Worm (Caenorhabditis elegans) whole organism, late embryonic: ENCODE results near the gene H37A05.4.

Experiments used
- C38D4.7 ChIP-seq: fragments of 200-800 bp; sonication (Bioruptor generic); optimal IDR thresholded peaks from 2 replicates; lab custom pipeline; 2018; ENCODE audit warnings: mild to moderate bottlenecking, missing genetic modification characterization, moderate library complexity, missing compliant biosample characterization
- K02D7.2 ChIP-seq: sonication (generic microtip); optimal IDR thresholded peaks from 2 replicates; lab custom pipeline; 2017; ENCODE audit warnings: mild to moderate bottlenecking, missing genetic modification characterization, missing compliant biosample characterization
- T23F11.4 ChIP-seq: fragments of 200-800 bp; sonication (Bioruptor generic); optimal IDR thresholded peaks from 2 replicates; lab custom pipeline; 2018; ENCODE audit warnings: mild to moderate bottlenecking, missing genetic modification characterization, missing compliant biosample characterization
- Y22D7AL.16 ChIP-seq: sonication (generic microtip); optimal IDR thresholded peaks from 2 replicates; lab custom pipeline; 2016; ENCODE audit warnings: missing genetic modification characterization, missing compliant biosample characterization
- ama-1 ChIP-seq: fragments of 150-350 bp; optimal IDR thresholded peaks from 2 replicates; lab custom pipeline; 2014
- ceh-14 ChIP-seq: sonication (generic microtip); optimal IDR thresholded peaks from 2 replicates; lab custom pipeline; 2016; ENCODE audit warnings: missing genotype, missing genetic modification characterization, missing compliant biosample characterization
- ceh-19 ChIP-seq: fragments of 200-800 bp; sonication (Bioruptor generic); optimal IDR thresholded peaks from 2 replicates; lab custom pipeline; 2018; ENCODE audit warnings: mild to moderate bottlenecking, missing genetic modification characterization, missing compliant biosample characterization
- ceh-2 ChIP-seq: sonication (generic microtip); optimal IDR thresholded peaks from 2 replicates; lab custom pipeline; 2016; ENCODE audit warnings: missing genotype, missing genetic modification characterization, missing compliant biosample characterization
- ceh-22 ChIP-seq: sonication (generic microtip); optimal IDR thresholded peaks from 2 replicates; lab custom pipeline; 2017; ENCODE audit warnings: missing biosample characterization, missing genetic modification characterization
- ceh-24 ChIP-seq: sonication (generic microtip); optimal IDR thresholded peaks from 2 replicates; lab custom pipeline; 2016; ENCODE audit warnings: mild to moderate bottlenecking, missing genetic modification characterization, missing compliant biosample characterization
- ceh-34 ChIP-seq: sonication (generic microtip); optimal IDR thresholded peaks from 2 replicates; lab custom pipeline; 2016; ENCODE audit warnings: mild to moderate bottlenecking, missing genetic modification characterization, missing compliant biosample characterization
- ceh-45 ChIP-seq: fragments of 200-800 bp; sonication (Bioruptor generic); IDR thresholded peaks from 2 replicates; pipeline ENCODE4 v1.3.6; 2022; ENCODE audit warnings: missing genetic modification reagents, missing genetic modification characterization, missing compliant biosample characterization
- ceh-9 ChIP-seq: sonication (generic microtip); optimal IDR thresholded peaks from 2 replicates; lab custom pipeline; 2016; ENCODE audit warnings: mild to moderate bottlenecking, missing genetic modification characterization, inconsistent platforms, missing compliant biosample characterization
- dmd-4 ChIP-seq: sonication (generic microtip); optimal IDR thresholded peaks from 2 replicates; lab custom pipeline; 2016; ENCODE audit warnings: borderline replicate concordance, missing genetic modification characterization, missing compliant biosample characterization
- elt-2 ChIP-seq: sonication (generic microtip); optimal IDR thresholded peaks from 2 replicates; lab custom pipeline; 2016; ENCODE audit warnings: missing genetic modification reagents, missing genetic modification characterization, missing compliant biosample characterization
- eyg-1 ChIP-seq: sonication (generic microtip); optimal IDR thresholded peaks from 2 replicates; lab custom pipeline; 2016; ENCODE audit warnings: missing genotype, missing genetic modification characterization, missing compliant biosample characterization
- fkh-10 ChIP-seq: fragments of 150-350 bp; optimal IDR thresholded peaks from 2 replicates; lab custom pipeline; 2014; ENCODE audit warnings: missing biosample characterization, missing genetic modification reagents, missing genetic modification characterization
- gmeb-2 ChIP-seq: sonication (generic microtip); optimal IDR thresholded peaks from 2 replicates; lab custom pipeline; 2016; ENCODE audit warnings: missing genetic modification characterization, inconsistent platforms, missing compliant biosample characterization
- hlh-15 ChIP-seq: sonication (generic microtip); optimal IDR thresholded peaks from 2 replicates; lab custom pipeline; 2016; ENCODE audit warnings: missing genetic modification characterization, missing compliant biosample characterization
- hlh-6 ChIP-seq: sonication (generic microtip); optimal IDR thresholded peaks from 2 replicates; lab custom pipeline; 2016; ENCODE audit warnings: missing genotype, missing genetic modification characterization, missing compliant biosample characterization
- lin-11 ChIP-seq: fragments of 200-800 bp; sonication (Bioruptor generic); optimal IDR thresholded peaks from 2 replicates; lab custom pipeline; 2018; ENCODE audit warnings: mild to moderate bottlenecking, missing genetic modification characterization, missing compliant biosample characterization
- pag-3 ChIP-seq: sonication (generic microtip); optimal IDR thresholded peaks from 2 replicates; lab custom pipeline; 2016; ENCODE audit warnings: missing compliant biosample characterization, missing genetic modification characterization, borderline replicate concordance
- pax-1 ChIP-seq: fragments of 150-350 bp; optimal IDR thresholded peaks from 2 replicates; lab custom pipeline; 2014; ENCODE audit warnings: missing biosample characterization, missing genetic modification characterization
- pha-4 ChIP-seq: fragments of 150-350 bp; optimal IDR thresholded peaks from 2 replicates; lab custom pipeline; 2018; ENCODE audit warnings: missing biosample characterization, missing genetic modification reagents, missing genetic modification characterization
- pqm-1 ChIP-seq: sonication (generic microtip); optimal IDR thresholded peaks from 2 replicates; lab custom pipeline; 2016; ENCODE audit warnings: missing genetic modification characterization, missing compliant biosample characterization
- pros-1 ChIP-seq: fragments of 150-350 bp; optimal IDR thresholded peaks from 2 replicates; lab custom pipeline; 2014; ENCODE audit warnings: missing biosample characterization, missing genetic modification reagents, missing genetic modification characterization
- ref-2 ChIP-seq: sonication (generic microtip); optimal IDR thresholded peaks from 2 replicates; lab custom pipeline; 2016; ENCODE audit warnings: missing genetic modification characterization, missing compliant biosample characterization
- sox-2 ChIP-seq: fragments of 200-800 bp; sonication (Bioruptor generic); IDR thresholded peaks from 2 replicates; pipeline ENCODE4 v1.3.6; 2022; ENCODE audit warnings: missing genetic modification reagents, missing genetic modification characterization, missing compliant biosample characterization
- syd-9 ChIP-seq: sonication (generic microtip); optimal IDR thresholded peaks from 2 replicates; lab custom pipeline; 2016; ENCODE audit warnings: mild to moderate bottlenecking, missing genetic modification characterization, moderate library complexity, missing compliant biosample characterization
- ttx-3 ChIP-seq: sonication (generic microtip); optimal IDR thresholded peaks from 2 replicates; lab custom pipeline; 2016; ENCODE audit warnings: missing genetic modification reagents, missing genetic modification characterization, missing compliant biosample characterization
- unc-42 ChIP-seq: sonication (generic microtip); optimal IDR thresholded peaks from 2 replicates; lab custom pipeline; 2016; ENCODE audit warnings: missing genotype, missing genetic modification characterization, missing compliant biosample characterization
- unc-86 ChIP-seq: sonication (generic microtip); optimal IDR thresholded peaks from 2 replicates; lab custom pipeline; 2016; ENCODE audit warnings: missing genetic modification characterization, missing compliant biosample characterization
- ztf-16 ChIP-seq: sonication (generic microtip); optimal IDR thresholded peaks from 2 replicates; lab custom pipeline; 2017; ENCODE audit warnings: missing genetic modification characterization, missing compliant biosample characterization

H37A05.4 gene

DNA sequence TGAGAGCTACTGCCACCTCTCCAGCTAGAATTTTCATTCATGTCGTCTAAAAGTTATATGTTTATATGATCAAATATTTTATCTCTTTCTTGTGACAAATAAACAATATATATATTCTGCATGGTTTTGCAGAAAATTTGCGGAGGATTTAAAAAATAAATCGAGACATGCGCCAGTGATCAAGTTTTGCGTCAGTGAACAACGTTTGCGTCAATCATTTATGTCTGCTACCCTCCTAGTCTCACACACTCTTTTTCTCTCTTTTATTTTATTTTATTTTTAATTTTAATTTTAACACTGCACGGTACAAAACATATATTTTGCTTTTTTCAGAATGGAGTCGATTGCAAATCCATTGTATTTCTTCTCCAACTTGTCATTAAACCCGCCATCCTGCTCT is 29.0 kb upstream of the H37A05.4 start, which contains the start of the genes tag-65 and ccz-1 (continued):
- TF ChIP-seq Y22D7AL.16 (tag; lab: Kevin White, UChicago) (no peak), hlh-15 (no peak), pha-4 (tag; lab: Kevin White, UChicago) (no peak), ceh-2 (tag; lab: Kevin White, UChicago) (no peak), ceh-14 (tag; lab: Kevin White, UChicago) (no peak), ama-1 (lab: Kevin White, UChicago) (no peak), ceh-19 (GFP tag; lab: Kevin White, UChicago) (no peak), ref-2 (tag; lab: Kevin White, UChicago) (no peak), gmeb-2 (tag; lab: Kevin White, UChicago) (no peak), ceh-45 (GFP tag; lab: Robert Waterston, UW) (no peak), pros-1 (tag; lab: Kevin White, UChicago) (no peak), ceh-34 (tag; lab: Kevin White, UChicago) (no peak), ceh-24 (tag; lab: Kevin White, UChicago) (no peak), T23F11.4 (GFP tag; lab: Kevin White, UChicago) (no peak)

DNA sequence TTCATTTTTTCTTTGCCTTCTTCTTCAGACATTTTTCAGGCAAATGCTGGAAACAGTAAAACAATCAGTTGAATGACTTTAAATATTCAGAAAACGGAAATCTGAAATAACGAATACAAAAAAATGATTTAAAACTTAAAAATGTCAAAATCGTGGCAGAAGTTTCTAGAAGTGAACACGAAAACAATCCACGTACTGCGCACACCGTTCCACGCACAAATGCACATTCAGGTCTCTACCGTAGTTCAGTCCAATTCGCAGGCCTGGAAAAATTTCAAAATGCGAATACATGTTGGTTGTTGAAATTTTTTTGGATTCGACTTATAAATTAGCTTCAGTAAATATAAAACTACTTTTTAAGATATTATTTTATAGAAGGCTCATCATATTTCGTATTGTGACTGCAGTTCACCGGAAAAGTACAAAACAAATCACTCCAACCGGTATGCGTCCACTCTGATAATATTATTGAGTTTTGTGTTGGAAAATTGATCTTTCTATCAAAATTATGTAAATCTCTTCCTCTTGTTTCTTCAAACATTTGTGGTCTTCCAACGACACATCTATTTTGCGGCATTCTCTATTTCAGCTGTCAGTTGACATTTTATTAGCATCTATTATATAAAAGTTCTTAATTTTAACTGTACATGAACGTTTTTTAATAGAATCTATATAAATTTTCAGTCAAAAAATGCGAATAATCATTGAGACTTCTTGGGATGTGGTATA is 22.5 kb upstream of the H37A05.4 start, which contains the start of the genes mip-2 and F58G11.4:
Gene mip-2 (minus strand): TSS at position 48 of the 729 bp plus-strand sequence.
Gene F58G11.4 (plus strand): TSS at position 679 of the 729 bp plus-strand sequence.
- TF ChIP-seq lin-11 (tag; lab: Kevin White, UChicago) (no peak), ztf-16 (tag; lab: Kevin White, UChicago) (no peak), elt-2 (tag; lab: Kevin White, UChicago) (no peak), ceh-2 (tag; lab: Kevin White, UChicago) (no peak), hlh-6 (tag; lab: Kevin White, UChicago) (no peak), unc-42 (tag; lab: Kevin White, UChicago) (no peak), ttx-3 (tag; lab: Kevin White, UChicago) (no peak), sox-2 (GFP tag; lab: Robert Waterston, UW) (no peak), C38D4.7 (no peak), fkh-10 (GFP tag; lab: Kevin White, UChicago) (no peak), pqm-1 (tag; lab: Kevin White, UChicago) (no peak), T23F11.4 (GFP tag; lab: Kevin White, UChicago) (no peak), hlh-15 (no peak), pax-1 (no peak), K02D7.2 (tag; lab: Kevin White, UChicago) (no peak), syd-9 (tag; lab: Kevin White, UChicago) (no peak)
- TF ChIP-seq, all 69 proteins: peak for 0

DNA sequence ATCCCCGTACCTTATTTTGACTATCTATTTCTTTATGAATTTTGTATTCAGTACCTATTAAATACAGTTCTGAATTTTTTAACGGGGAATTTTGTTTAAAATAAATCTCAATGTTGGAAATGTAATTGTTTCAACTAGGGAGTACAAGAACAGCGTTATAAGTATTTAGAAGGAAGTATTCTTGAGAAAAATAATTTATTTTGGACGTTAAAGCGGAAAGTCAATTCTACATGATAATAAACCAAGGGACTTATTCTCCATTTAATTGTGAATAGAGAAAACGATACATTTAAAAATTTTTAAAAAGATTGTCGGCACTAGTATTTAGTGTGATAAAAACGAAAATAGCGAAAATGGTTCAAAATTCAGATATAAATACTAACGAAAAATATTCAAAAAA is 19.6 kb upstream of the H37A05.4 start:
- TF ChIP-seq ceh-14 (tag; lab: Kevin White, UChicago) (no peak), T23F11.4 (GFP tag; lab: Kevin White, UChicago) (no peak), ztf-16 (tag; lab: Kevin White, UChicago) (no peak), ceh-34 (tag; lab: Kevin White, UChicago) (no peak), hlh-15 (no peak), fkh-10 (GFP tag; lab: Kevin White, UChicago) (no peak), unc-42 (tag; lab: Kevin White, UChicago) (no peak), dmd-4 (tag; lab: Kevin White, UChicago) (no peak), eyg-1 (tag; lab: Kevin White, UChicago) (no peak), unc-86 (tag; lab: Kevin White, UChicago) (no peak)
- TF ChIP-seq, all 69 proteins: peak for 0

DNA sequence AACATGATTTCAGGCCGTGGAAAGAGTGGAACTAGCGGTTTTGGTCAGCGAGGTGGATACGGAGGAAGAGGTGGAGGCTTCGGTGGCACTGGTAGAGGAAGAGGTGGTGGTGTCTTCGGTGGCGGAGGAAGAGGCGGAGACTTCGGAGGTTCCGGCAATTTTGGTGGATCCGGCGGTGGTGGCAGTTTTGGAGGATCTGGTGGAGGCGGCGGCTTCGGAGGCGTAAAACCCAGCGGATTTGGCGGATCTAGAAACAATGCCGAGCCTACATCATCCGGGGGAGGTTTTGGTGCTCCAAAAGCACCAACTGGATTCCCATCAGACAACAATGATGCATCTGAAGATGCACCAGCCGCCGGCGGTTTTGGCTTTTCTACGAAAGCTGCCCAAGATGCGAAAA is 18.8 kb upstream of the H37A05.4 start:
- TF ChIP-seq ceh-34 (tag; lab: Kevin White, UChicago) = no peak
- TF ChIP-seq C38D4.7 = no peak
- TF ChIP-seq ceh-22 = no peak
- no peak for TF ChIP-seq pag-3
- TF ChIP-seq ceh-9 (tag; lab: Kevin White, UChicago) = no peak
